Fruit fly (Drosophila melanogaster) whole organism, embryonic: ENCODE data around the gene CG43127.

ENCODE experiments used
- Ada2b ChIP-seq: fragments of 200-800 bp; sonication (Bioruptor generic); IDR thresholded peaks from 2 replicates; pipeline ENCODE4 v1.3.6; 2022; ENCODE audit warnings: missing biosample characterization, missing genetic modification characterization
- CG10209 ChIP-seq: fragments of 200-800 bp; sonication (Bioruptor generic); optimal IDR thresholded peaks from 3 replicates; lab custom pipeline; 2017; ENCODE audit warnings: missing biosample characterization, mild to moderate bottlenecking, missing genetic modification characterization, missing genetic modification reagents
- CG11085 ChIP-seq: fragments of 200-800 bp; sonication (Bioruptor generic); IDR thresholded peaks from 2 replicates; pipeline ENCODE4 v1.3.6; 2022; ENCODE audit warnings: missing biosample characterization, missing genetic modification characterization
- CG11247 ChIP-seq: fragments of 200-800 bp; sonication (Bioruptor generic); IDR thresholded peaks from 2 replicates; pipeline ENCODE4 v1.3.6; 2022; ENCODE audit warnings: missing biosample characterization, missing genetic modification characterization
- CG12299 ChIP-seq: fragments of 200-800 bp; sonication (Bioruptor generic); optimal IDR thresholded peaks from 2 replicates; lab custom pipeline; 2018; ENCODE audit warnings: missing biosample characterization, mild to moderate bottlenecking, missing genetic modification characterization
- CG12391 ChIP-seq: fragments of 200-800 bp; sonication (Bioruptor generic); optimal IDR thresholded peaks from 3 replicates; lab custom pipeline; 2018; ENCODE audit warnings: missing biosample characterization, mild to moderate bottlenecking, missing genetic modification characterization, moderate library complexity
- CG14014 ChIP-seq: fragments of 200-800 bp; sonication (Bioruptor generic); IDR thresholded peaks from 2 replicates; pipeline ENCODE4 v1.3.6; 2022; ENCODE audit warnings: missing biosample characterization, missing genetic modification characterization
- CG15073 ChIP-seq: fragments of 200-800 bp; sonication (Bioruptor generic); optimal IDR thresholded peaks from 2 replicates; lab custom pipeline; 2016; ENCODE audit warnings: missing biosample characterization, missing genetic modification characterization
- CG15479 ChIP-seq: fragments of 200-800 bp; sonication (Bioruptor generic); optimal IDR thresholded peaks from 3 replicates; lab custom pipeline; 2019; ENCODE audit warnings: missing biosample characterization, mild to moderate bottlenecking, missing genetic modification characterization, moderate library complexity
- CG15601 ChIP-seq: fragments of 200-800 bp; sonication (Bioruptor generic); optimal IDR thresholded peaks from 3 replicates; lab custom pipeline; 2019; ENCODE audit warnings: missing biosample characterization, mild to moderate bottlenecking, missing genetic modification characterization, moderate library complexity
- CG16815 ChIP-seq: fragments of 200-800 bp; sonication (Bioruptor generic); optimal IDR thresholded peaks from 3 replicates; lab custom pipeline; 2017; ENCODE audit warnings: missing biosample characterization, mild to moderate bottlenecking, missing genetic modification characterization
- CG31388 ChIP-seq: fragments of 200-800 bp; sonication (Bioruptor generic); optimal IDR thresholded peaks from 2 replicates; lab custom pipeline; 2016; ENCODE audit warnings: missing biosample characterization, missing genetic modification characterization
- CG3163 ChIP-seq: fragments of 200-800 bp; sonication (Bioruptor generic); optimal IDR thresholded peaks from 3 replicates; lab custom pipeline; 2016; ENCODE audit warnings: missing biosample characterization, missing genetic modification characterization
- CG5245 ChIP-seq: fragments of 200-800 bp; sonication (Bioruptor generic); optimal IDR thresholded peaks from 3 replicates; lab custom pipeline; 2016; ENCODE audit warnings: missing biosample characterization, missing genetic modification characterization
- CG6175 ChIP-seq: fragments of 200-800 bp; sonication (Bioruptor generic); IDR thresholded peaks from 3 replicates; pipeline ENCODE4 v1.3.6; 2022; ENCODE audit warnings: missing biosample characterization, missing genetic modification characterization
- CG6254 ChIP-seq: fragments of 200-800 bp; sonication (Bioruptor generic); optimal IDR thresholded peaks from 3 replicates; lab custom pipeline; 2017; ENCODE audit warnings: mild to moderate bottlenecking, missing biosample characterization, missing genetic modification reagents, missing genetic modification characterization
- CG6813 ChIP-seq: fragments of 200-800 bp; sonication (Bioruptor generic); optimal IDR thresholded peaks from 2 replicates; lab custom pipeline; 2017; ENCODE audit warnings: missing biosample characterization, missing genetic modification characterization, mild to moderate bottlenecking, moderate library complexity, missing genetic modification reagents
- CG7271 ChIP-seq: fragments of 200-800 bp; sonication (Bioruptor generic); optimal IDR thresholded peaks from 2 replicates; lab custom pipeline; 2018; ENCODE audit warnings: missing biosample characterization, mild to moderate bottlenecking, missing genetic modification characterization, moderate library complexity
- CG7745 ChIP-seq: fragments of 200-800 bp; sonication (Bioruptor generic); optimal IDR thresholded peaks from 2 replicates; lab custom pipeline; 2018; ENCODE audit warnings: missing biosample characterization, mild to moderate bottlenecking, missing genetic modification characterization, moderate library complexity
- CG7928 ChIP-seq: fragments of 200-800 bp; sonication (Bioruptor generic); optimal IDR thresholded peaks from 2 replicates; lab custom pipeline; 2017; ENCODE audit warnings: missing biosample characterization, mild to moderate bottlenecking, missing genetic modification characterization
- CG8290 ChIP-seq, 3 experiments: fragments of 200-800 bp; sonication (Bioruptor generic); optimal IDR thresholded peaks; 2 replicates each; lab custom pipeline; 2016 to 2019; ENCODE audit warnings: missing biosample characterization in 3 of 3, missing genetic modification characterization in 3 of 3, mild to moderate bottlenecking in 2 of 3, moderate library complexity in 1 of 3
- CG8359 ChIP-seq: fragments of 200-800 bp; sonication (Bioruptor generic); optimal IDR thresholded peaks from 2 replicates; lab custom pipeline; 2017; ENCODE audit warnings: missing biosample characterization, mild to moderate bottlenecking, missing genetic modification characterization, borderline replicate concordance
- CG8478 ChIP-seq: fragments of >200 bp; optimal IDR thresholded peaks from 2 replicates; lab custom pipeline; 2018
- CTCF ChIP-seq: fragments of 200-800 bp; sonication (Bioruptor generic); optimal IDR thresholded peaks from 2 replicates; lab custom pipeline; 2017; ENCODE audit warnings: missing biosample characterization, mild to moderate bottlenecking, missing genetic modification characterization, moderate library complexity
- CoRest ChIP-seq: fragments of 200-800 bp; sonication (Bioruptor generic); optimal IDR thresholded peaks from 3 replicates; lab custom pipeline; 2018; ENCODE audit warnings: missing biosample characterization, mild to moderate bottlenecking, missing genetic modification characterization, moderate library complexity
- Deaf1 ChIP-seq: fragments of 200-800 bp; optimal IDR thresholded peaks from 3 replicates; lab custom pipeline; 2019; ENCODE audit warnings: missing biosample characterization, mild to moderate bottlenecking, missing genetic modification characterization, moderate library complexity
- Dip3 ChIP-seq: fragments of 200-800 bp; sonication (Bioruptor generic); optimal IDR thresholded peaks from 3 replicates; lab custom pipeline; 2016; ENCODE audit warnings: missing biosample characterization, missing genetic modification characterization
- HLHmδ ChIP-seq: fragments of 200-800 bp; sonication (Bioruptor generic); optimal IDR thresholded peaks from 2 replicates; lab custom pipeline; 2018; ENCODE audit warnings: missing biosample characterization, mild to moderate bottlenecking, missing genetic modification characterization, moderate library complexity
- HmgD ChIP-seq: fragments of 200-800 bp; sonication (Bioruptor generic); optimal IDR thresholded peaks from 3 replicates; lab custom pipeline; 2016; ENCODE audit warnings: missing biosample characterization, missing genetic modification characterization
- Hr78 ChIP-seq, 2 experiments: fragments of 200-800 bp in 1 of 2; fragments of >200 bp in 1 of 2; sonication (Bioruptor generic) in 1 of 2; optimal IDR thresholded peaks; 2 replicates each; lab custom pipeline; 2017 to 2019; ENCODE audit warnings: missing biosample characterization in 2 of 2, missing genetic modification characterization in 2 of 2, mild to moderate bottlenecking in 1 of 2, moderate library complexity in 1 of 2
- Hsf ChIP-seq: fragments of 200-800 bp; sonication (Bioruptor generic); optimal IDR thresholded peaks from 3 replicates; lab custom pipeline; 2016; ENCODE audit warnings: missing biosample characterization, missing genetic modification characterization
- NfI ChIP-seq: fragments of 200-800 bp; sonication (Bioruptor generic); optimal IDR thresholded peaks from 3 replicates; lab custom pipeline; 2018; ENCODE audit warnings: missing biosample characterization, mild to moderate bottlenecking, missing genetic modification characterization, moderate library complexity
- Oaz ChIP-seq: fragments of 200-800 bp; sonication (Bioruptor generic); IDR thresholded peaks from 2 replicates; pipeline ENCODE4 v1.3.6; 2022; ENCODE audit warnings: missing biosample characterization, missing genetic modification characterization
- Pdp1 ChIP-seq, 2 experiments: fragments of 200-800 bp; sonication (Bioruptor generic); optimal IDR thresholded peaks; 3 replicates each; lab custom pipeline; 2016; ENCODE audit warnings: missing biosample characterization in 2 of 2, missing genetic modification characterization in 2 of 2, mild to moderate bottlenecking in 1 of 2, moderate library complexity in 1 of 2
- Side ChIP-seq: fragments of 200-800 bp; sonication (Bioruptor generic); optimal IDR thresholded peaks from 2 replicates; lab custom pipeline; 2016; ENCODE audit warnings: missing biosample characterization, missing genetic modification characterization
- Six4 ChIP-seq: fragments of 200-800 bp; sonication (Bioruptor generic); optimal IDR thresholded peaks from 2 replicates; lab custom pipeline; 2016; ENCODE audit warnings: missing biosample characterization, missing genetic modification characterization
- Xbp1 ChIP-seq: fragments of 200-800 bp; sonication (Bioruptor generic); optimal IDR thresholded peaks from 3 replicates; lab custom pipeline; 2016; ENCODE audit warnings: missing biosample characterization, mild to moderate bottlenecking, missing genetic modification characterization
- crol ChIP-seq: fragments of 200-800 bp; sonication (Bioruptor generic); IDR thresholded peaks from 2 replicates; pipeline ENCODE4 v1.3.6; 2022; ENCODE audit warnings: missing biosample characterization, missing genetic modification characterization
- dimm ChIP-seq: fragments of 200-800 bp; sonication (Bioruptor generic); IDR thresholded peaks from 2 replicates; pipeline ENCODE4 v1.3.6; 2022; ENCODE audit warnings: missing biosample characterization, missing genetic modification characterization
- eve ChIP-seq, 2 experiments: fragments of >200 bp; optimal IDR thresholded peaks; 2 replicates each; lab custom pipeline; 2017; ENCODE audit warnings: missing biosample characterization in 2 of 2, missing genetic modification characterization in 2 of 2
- kay ChIP-seq: fragments of 200-800 bp; sonication (Bioruptor generic); optimal IDR thresholded peaks from 2 replicates; lab custom pipeline; 2016; ENCODE audit warnings: missing biosample characterization, missing genetic modification characterization
- lab ChIP-seq: fragments of 200-800 bp; sonication (Bioruptor generic); optimal IDR thresholded peaks from 3 replicates; lab custom pipeline; 2017; ENCODE audit warnings: missing biosample characterization, missing genetic modification characterization, mild to moderate bottlenecking, moderate library complexity, missing genetic modification reagents
- mirr ChIP-seq: fragments of 200-800 bp; sonication (Bioruptor generic); optimal IDR thresholded peaks from 3 replicates; lab custom pipeline; 2018; ENCODE audit warnings: missing biosample characterization, mild to moderate bottlenecking, missing genetic modification characterization
- nerfin-2 ChIP-seq: fragments of 200-800 bp; sonication (Bioruptor generic); IDR thresholded peaks from 2 replicates; pipeline ENCODE4 v1.3.6; 2022; ENCODE audit warnings: missing biosample characterization, missing genetic modification characterization; ENCODE audit not compliant: partially characterized antibody
- pb ChIP-seq: fragments of 200-800 bp; sonication (Bioruptor generic); optimal IDR thresholded peaks from 3 replicates; lab custom pipeline; 2016; ENCODE audit warnings: missing biosample characterization, missing genetic modification characterization
- pros ChIP-seq: fragments of 200-800 bp; sonication (Bioruptor generic); optimal IDR thresholded peaks from 3 replicates; lab custom pipeline; 2019; ENCODE audit warnings: missing biosample characterization, mild to moderate bottlenecking, missing genetic modification characterization, moderate library complexity
- sd ChIP-seq: fragments of 200-800 bp; sonication (Bioruptor generic); optimal IDR thresholded peaks from 3 replicates; lab custom pipeline; 2018; ENCODE audit warnings: missing biosample characterization, mild to moderate bottlenecking, missing genetic modification characterization, moderate library complexity
- toy ChIP-seq: fragments of 200-800 bp; sonication (Bioruptor generic); IDR thresholded peaks from 2 replicates; pipeline ENCODE4 v1.3.6; 2022; ENCODE audit warnings: missing biosample characterization, missing genetic modification characterization
- wor ChIP-seq: fragments of 200-800 bp; sonication (Bioruptor generic); IDR thresholded peaks from 2 replicates; pipeline ENCODE4 v1.3.6; 2022; ENCODE audit warnings: missing biosample characterization, missing genetic modification characterization
- zen ChIP-seq: fragments of 200-800 bp; sonication (Bioruptor generic); optimal IDR thresholded peaks from 3 replicates; lab custom pipeline; 2018; ENCODE audit warnings: missing biosample characterization, mild to moderate bottlenecking, missing genetic modification characterization, moderate library complexity

Gene CG43127

dm6 chr3L:10637819-10638218 is 12.4 kb upstream of the CG43127 start, which contains the start of gene Cnep1r2 (continued):
- TF ChIP-seq CG14014 (GFP tag; lab: Robert Waterston, UW): peak; percentile 95
- peak; percentile 90 for TF ChIP-seq Ada2b (GFP tag; lab: Robert Waterston, UW)
- peak; percentile 89 for TF ChIP-seq CG8359 (GFP tag; lab: Kevin White, UChicago)
- TF ChIP-seq Hr78 (GFP tag; optimal IDR thresholded peaks at IDR 0.05; lab: Kevin White, UChicago): no peak
- TF ChIP-seq CG6175 (GFP tag; lab: Robert Waterston, UW): peak; percentile 87
- peak; percentile 58 for TF ChIP-seq CG7928
- TF ChIP-seq dimm: peak; percentile 76
- TF ChIP-seq CG7745 (tag; lab: Kevin White, UChicago): peak; percentile 63
- peak; percentile 28 for TF ChIP-seq pb (GFP tag; lab: Kevin White, UChicago)
- peak; percentile 97 for TF ChIP-seq NfI (GFP tag; lab: Kevin White, UChicago)
- peak; percentile 94 for TF ChIP-seq wor (GFP tag; lab: Robert Waterston, UW)
- peak; percentile 88 for TF ChIP-seq CG6254 (GFP tag; lab: Kevin White, UChicago)
- TF ChIP-seq CG7271 (tag; lab: Kevin White, UChicago): peak; percentile 94
- TF ChIP-seq Dip3 (GFP tag; lab: Kevin White, UChicago): peak; percentile 80
- peak; percentile 75 for TF ChIP-seq CG15479 (GFP tag; lab: Kevin White, UChicago)
- TF ChIP-seq CG11247 (GFP tag; lab: Robert Waterston, UW): peak; percentile 92
- peak; percentile 93 for TF ChIP-seq Six4 (GFP tag; lab: Kevin White, UChicago)
- peak; percentile 38 for TF ChIP-seq CG3163 (GFP tag; lab: Kevin White, UChicago)
- TF ChIP-seq eve (GFP tag; optimal IDR thresholded peaks at IDR 0.05; lab: Kevin White, UChicago): no peak
- TF ChIP-seq Oaz: peak; percentile 73; the same call in 1 of the 2 replicates
- TF ChIP-seq lab (GFP tag; lab: Kevin White, UChicago): peak; percentile 96
- TF ChIP-seq Hsf (GFP tag; lab: Kevin White, UChicago): peak; percentile 79
- peak; percentile 49 for TF ChIP-seq CTCF (GFP tag; lab: Kevin White, UChicago)
- TF ChIP-seq HmgD (GFP tag; lab: Kevin White, UChicago): no peak
- TF ChIP-seq Pdp1 (GFP tag; optimal IDR thresholded peaks at IDR 0.05; lab: Kevin White, UChicago): peak; percentile 67 to 71
- peak; percentile 94 for TF ChIP-seq CG11085 (GFP tag; lab: Robert Waterston, UW)
- TF ChIP-seq HLHmδ: no peak
- peak; percentile 96 for TF ChIP-seq Xbp1
- peak; percentile 92 for TF ChIP-seq CG6813
- TF ChIP-seq Deaf1 (tag; lab: Kevin White, UChicago): peak; percentile 81
- no peak for TF ChIP-seq CG8478
- peak; percentile 93 for TF ChIP-seq CG8290 (GFP tag; optimal IDR thresholded peaks at IDR 0.05; lab: Kevin White, UChicago)
- peak in 1 of 2 experiments; percentile 16 for TF ChIP-seq CG8290 (tag; optimal IDR thresholded peaks at IDR 0.05; lab: Kevin White, UChicago)
- no peak for TF ChIP-seq nerfin-2 (GFP tag; lab: Robert Waterston, UW)
- TF ChIP-seq CG15073: peak; percentile 55
- peak; percentile 93 for TF ChIP-seq sd
- peak; percentile 60 for TF ChIP-seq pros (GFP tag; lab: Kevin White, UChicago)
- peak; percentile 95 for TF ChIP-seq CG16815 (GFP tag; lab: Kevin White, UChicago)
- peak; percentile 96 for TF ChIP-seq CG12299
- TF ChIP-seq zen (tag; lab: Kevin White, UChicago): peak; percentile 97
- peak; percentile 69 for TF ChIP-seq kay (GFP tag; lab: Kevin White, UChicago)
- TF ChIP-seq toy: peak; percentile 70; the same call in 1 of the 2 replicates
- peak; percentile 79 for TF ChIP-seq CG5245 (GFP tag; lab: Kevin White, UChicago)
- peak; percentile 96 for TF ChIP-seq CG15601 (tag; lab: Kevin White, UChicago)
- TF ChIP-seq CG12391: peak; percentile 98
- TF ChIP-seq CoRest (tag; lab: Kevin White, UChicago): peak; percentile 99
- TF ChIP-seq crol (GFP tag; lab: Robert Waterston, UW): peak; percentile 35; the same call in 1 of the 2 replicates
- peak; percentile 97 for TF ChIP-seq CG10209
- peak; percentile 71 for TF ChIP-seq mirr (GFP tag; lab: Kevin White, UChicago)
- peak; percentile 70 for TF ChIP-seq CG31388 (GFP tag; lab: Kevin White, UChicago)
- peak; percentile 59 for TF ChIP-seq Side (GFP tag; lab: Kevin White, UChicago)
